Fruit fly (Drosophila melanogaster) whole organism, embryonic: ENCODE measurements around the gene CG34348.

Experiments
- Antp ChIP-seq: fragments of 200-800 bp; sonication (Bioruptor generic); optimal IDR thresholded peaks from 3 replicates; lab custom pipeline; 2016; ENCODE audit warnings: missing biosample characterization, missing genetic modification characterization
- Asciz ChIP-seq: fragments of 200-800 bp; sonication (Bioruptor generic); optimal IDR thresholded peaks from 2 replicates; lab custom pipeline; 2017; ENCODE audit warnings: missing biosample characterization, mild to moderate bottlenecking, missing genetic modification characterization, missing genetic modification reagents
- B-H1 ChIP-seq: fragments of 200-800 bp; sonication (Bioruptor generic); IDR thresholded peaks from 3 replicates; pipeline ENCODE4 v1.3.6; 2022; ENCODE audit warnings: missing biosample characterization, missing genetic modification characterization
- CG11398 ChIP-seq: fragments of 200-800 bp; sonication (Bioruptor generic); optimal IDR thresholded peaks from 2 replicates; lab custom pipeline; 2016; ENCODE audit warnings: missing biosample characterization, missing genetic modification characterization
- CG11695 ChIP-seq: fragments of 200-800 bp; sonication (Bioruptor generic); IDR thresholded peaks from 3 replicates; pipeline ENCODE4 v1.3.6; 2022; ENCODE audit warnings: missing biosample characterization, missing genetic modification characterization
- CG12155 ChIP-seq: fragments of 200-800 bp; sonication (Bioruptor generic); optimal IDR thresholded peaks from 3 replicates; lab custom pipeline; 2016; ENCODE audit warnings: missing biosample characterization, missing genetic modification characterization
- CG12236 ChIP-seq: fragments of 200-800 bp; sonication (Bioruptor generic); optimal IDR thresholded peaks from 2 replicates; lab custom pipeline; 2016; ENCODE audit warnings: missing biosample characterization, missing genetic modification characterization
- CG12942 ChIP-seq: fragments of 200-800 bp; sonication (Bioruptor generic); optimal IDR thresholded peaks from 3 replicates; lab custom pipeline; 2016; ENCODE audit warnings: missing biosample characterization, missing genetic modification characterization
- CG14860 ChIP-seq: fragments of 200-800 bp; sonication (Bioruptor generic); IDR thresholded peaks from 3 replicates; pipeline ENCODE4 v1.3.6; 2022; ENCODE audit warnings: missing biosample characterization, missing genetic modification characterization; ENCODE audit not compliant: partially characterized antibody
- CG1529 ChIP-seq: fragments of 200-800 bp; sonication (Bioruptor generic); optimal IDR thresholded peaks from 3 replicates; lab custom pipeline; 2018; ENCODE audit warnings: missing biosample characterization, missing genetic modification characterization
- CG15479 ChIP-seq: fragments of 200-800 bp; sonication (Bioruptor generic); optimal IDR thresholded peaks from 3 replicates; lab custom pipeline; 2019; ENCODE audit warnings: missing biosample characterization, mild to moderate bottlenecking, missing genetic modification characterization, moderate library complexity
- CG17359 ChIP-seq: fragments of 200-800 bp; sonication (Bioruptor generic); optimal IDR thresholded peaks from 3 replicates; lab custom pipeline; 2018; ENCODE audit warnings: missing biosample characterization, mild to moderate bottlenecking, missing genetic modification characterization, moderate library complexity
- CG17385 ChIP-seq: fragments of 200-800 bp; sonication (Bioruptor generic); optimal IDR thresholded peaks from 3 replicates; lab custom pipeline; 2018; ENCODE audit warnings: missing biosample characterization, mild to moderate bottlenecking, missing genetic modification characterization
- CG18619 ChIP-seq: fragments of 200-800 bp; sonication (Bioruptor generic); optimal IDR thresholded peaks from 3 replicates; lab custom pipeline; 2017; ENCODE audit warnings: missing biosample characterization, mild to moderate bottlenecking, missing genetic modification characterization
- CG2712 ChIP-seq: fragments of 200-800 bp; optimal IDR thresholded peaks from 3 replicates; lab custom pipeline; 2019; ENCODE audit warnings: missing biosample characterization, mild to moderate bottlenecking, missing genetic modification characterization, moderate library complexity
- CG33213 ChIP-seq: fragments of 200-800 bp; sonication (Bioruptor generic); optimal IDR thresholded peaks from 3 replicates; lab custom pipeline; 2016; ENCODE audit warnings: missing biosample characterization, missing genetic modification characterization
- CG34376 ChIP-seq: fragments of 200-800 bp; sonication (Bioruptor generic); optimal IDR thresholded peaks from 2 replicates; lab custom pipeline; 2018; ENCODE audit warnings: missing biosample characterization, mild to moderate bottlenecking, missing genetic modification characterization
- CG3847 ChIP-seq: fragments of 200-800 bp; sonication (Bioruptor generic); IDR thresholded peaks from 2 replicates; pipeline ENCODE4 v1.3.6; 2022; ENCODE audit warnings: missing biosample characterization, missing genetic modification characterization
- CG8944 ChIP-seq: fragments of 200-800 bp; sonication (Bioruptor generic); optimal IDR thresholded peaks from 3 replicates; lab custom pipeline; 2016; ENCODE audit warnings: missing biosample characterization, missing genetic modification characterization
- CG9817 ChIP-seq: fragments of 200-800 bp; sonication (Bioruptor generic); optimal IDR thresholded peaks from 2 replicates; lab custom pipeline; 2018; ENCODE audit warnings: missing biosample characterization, mild to moderate bottlenecking, missing genetic modification characterization, moderate library complexity
- CG9932 ChIP-seq: fragments of 200-800 bp; sonication (Bioruptor generic); IDR thresholded peaks from 2 replicates; pipeline ENCODE4 v1.3.6; 2022; ENCODE audit warnings: missing biosample characterization, missing genetic modification characterization
- Chrac-16 ChIP-seq: fragments of 200-800 bp; sonication (Bioruptor generic); optimal IDR thresholded peaks from 3 replicates; lab custom pipeline; 2016; ENCODE audit warnings: missing biosample characterization, missing genetic modification characterization
- CoRest ChIP-seq: fragments of 200-800 bp; sonication (Bioruptor generic); optimal IDR thresholded peaks from 3 replicates; lab custom pipeline; 2018; ENCODE audit warnings: missing biosample characterization, mild to moderate bottlenecking, missing genetic modification characterization, moderate library complexity
- Dfd ChIP-seq, 2 experiments: fragments of >200 bp; optimal IDR thresholded peaks; 2 replicates each; lab custom pipeline; 2017; ENCODE audit warnings: missing biosample characterization in 2 of 2, missing genetic modification characterization in 2 of 2
- Dp ChIP-seq: fragments of 200-800 bp; sonication (Bioruptor generic); optimal IDR thresholded peaks from 2 replicates; lab custom pipeline; 2018; ENCODE audit warnings: missing biosample characterization, mild to moderate bottlenecking, missing genetic modification characterization, moderate library complexity
- ERR ChIP-seq: fragments of 200-800 bp; sonication (Bioruptor generic); optimal IDR thresholded peaks from 2 replicates; lab custom pipeline; 2016; ENCODE audit warnings: missing biosample characterization, missing genetic modification characterization
- H15 ChIP-seq: fragments of 200-800 bp; sonication (Bioruptor generic); IDR thresholded peaks from 3 replicates; pipeline ENCODE4 v1.3.6; 2022; ENCODE audit warnings: missing biosample characterization, missing genetic modification characterization
- HmgD ChIP-seq: fragments of 200-800 bp; sonication (Bioruptor generic); optimal IDR thresholded peaks from 3 replicates; lab custom pipeline; 2016; ENCODE audit warnings: missing biosample characterization, missing genetic modification characterization
- Meics ChIP-seq: fragments of 200-800 bp; sonication (Bioruptor generic); optimal IDR thresholded peaks from 2 replicates; lab custom pipeline; 2017; ENCODE audit warnings: missing biosample characterization, mild to moderate bottlenecking, missing genetic modification characterization
- NC2β ChIP-seq: fragments of 200-800 bp; sonication (Bioruptor generic); optimal IDR thresholded peaks from 2 replicates; lab custom pipeline; 2016; ENCODE audit warnings: missing biosample characterization, missing genetic modification characterization
- NfI ChIP-seq: fragments of 200-800 bp; sonication (Bioruptor generic); optimal IDR thresholded peaks from 3 replicates; lab custom pipeline; 2018; ENCODE audit warnings: missing biosample characterization, mild to moderate bottlenecking, missing genetic modification characterization, moderate library complexity
- Ptx1 ChIP-seq: fragments of 200-800 bp; sonication (Bioruptor generic); IDR thresholded peaks from 2 replicates; pipeline ENCODE4 v1.3.6; 2022; ENCODE audit warnings: missing biosample characterization, missing genetic modification characterization
- Rfx ChIP-seq: fragments of 200-800 bp; sonication (Bioruptor generic); IDR thresholded peaks from 2 replicates; pipeline ENCODE4 v1.3.6; 2022; ENCODE audit warnings: missing biosample characterization, missing genetic modification characterization
- Scr ChIP-seq: fragments of 200-800 bp; sonication (Bioruptor generic); IDR thresholded peaks from 2 replicates; pipeline ENCODE4 v1.3.6; 2022; ENCODE audit warnings: missing biosample characterization, missing genetic modification characterization; ENCODE audit not compliant: partially characterized antibody
- YL-1 ChIP-seq: fragments of 200-800 bp; sonication (Bioruptor generic); optimal IDR thresholded peaks from 3 replicates; lab custom pipeline; 2017; ENCODE audit warnings: missing biosample characterization, mild to moderate bottlenecking, missing genetic modification characterization
- amos ChIP-seq: fragments of 200-800 bp; sonication (Bioruptor generic); IDR thresholded peaks from 2 replicates; pipeline ENCODE4 v1.3.6; 2022; ENCODE audit warnings: missing biosample characterization, missing genetic modification characterization; ENCODE audit not compliant: partially characterized antibody
- br ChIP-seq: fragments of >200 bp; optimal IDR thresholded peaks from 2 replicates; lab custom pipeline; 2017
- cg ChIP-seq: fragments of 200-800 bp; sonication (Bioruptor generic); optimal IDR thresholded peaks from 3 replicates; lab custom pipeline; 2019; ENCODE audit warnings: missing biosample characterization, mild to moderate bottlenecking, missing genetic modification characterization, moderate library complexity
- crp ChIP-seq, 2 experiments: fragments of 200-800 bp; sonication (Bioruptor generic); optimal IDR thresholded peaks; 2 replicates in 1 of 2; 3 replicates in 1 of 2; lab custom pipeline; 2017; ENCODE audit warnings: missing biosample characterization in 2 of 2, missing genetic modification characterization in 2 of 2, mild to moderate bottlenecking in 1 of 2, moderate library complexity in 1 of 2
- hb ChIP-seq: fragments of 200-800 bp; sonication (Bioruptor generic); IDR thresholded peaks from 3 replicates; pipeline ENCODE4 v1.3.6; 2022; ENCODE audit warnings: missing biosample characterization, missing genetic modification characterization; ENCODE audit not compliant: partially characterized antibody
- hbn ChIP-seq: fragments of 200-800 bp; sonication (Bioruptor generic); IDR thresholded peaks from 2 replicates; pipeline ENCODE4 v1.3.6; 2022; ENCODE audit warnings: missing biosample characterization, missing genetic modification characterization; ENCODE audit not compliant: partially characterized antibody
- hth ChIP-seq: fragments of >200 bp; optimal IDR thresholded peaks from 2 replicates; lab custom pipeline; 2017; ENCODE audit warnings: inconsistent platforms
- pnt ChIP-seq: fragments of 200-800 bp; sonication (Bioruptor generic); optimal IDR thresholded peaks from 3 replicates; lab custom pipeline; 2016; ENCODE audit warnings: missing biosample characterization, missing genetic modification characterization
- sens ChIP-seq: fragments of 200-800 bp; sonication (Bioruptor generic); peaks from one replicate; lab custom pipeline; 2016; ENCODE audit warnings: missing biosample characterization, missing genetic modification characterization
- sob ChIP-seq: fragments of 200-800 bp; sonication (Bioruptor generic); IDR thresholded peaks from 2 replicates; pipeline ENCODE4 v1.3.6; 2022; ENCODE audit warnings: missing biosample characterization, missing genetic modification characterization
- sr ChIP-seq: fragments of 200-800 bp; sonication (Bioruptor generic); IDR thresholded peaks from 3 replicates; pipeline ENCODE4 v1.3.6; 2022; ENCODE audit warnings: missing biosample characterization, missing genetic modification characterization
- tna ChIP-seq: fragments of 200-800 bp; sonication (Bioruptor generic); IDR thresholded peaks from 2 replicates; pipeline ENCODE4 v1.3.6; 2022; ENCODE audit warnings: missing biosample characterization, missing genetic modification characterization; ENCODE audit not compliant: partially characterized antibody
- tx ChIP-seq: fragments of 200-800 bp; sonication (Bioruptor generic); optimal IDR thresholded peaks from 2 replicates; lab custom pipeline; 2016; ENCODE audit warnings: missing biosample characterization, missing genetic modification characterization
- vfl ChIP-seq: fragments of 200-800 bp; sonication (Bioruptor generic); optimal IDR thresholded peaks from 2 replicates; lab custom pipeline; 2016; ENCODE audit warnings: missing biosample characterization, missing genetic modification characterization
- wdn ChIP-seq: fragments of 200-800 bp; sonication (Bioruptor generic); IDR thresholded peaks from 2 replicates; pipeline ENCODE4 v1.3.6; 2022; ENCODE audit warnings: missing biosample characterization, missing genetic modification characterization

CG34348 gene

dm6 chrX:11350505-11351327 is 11.0 kb downstream of the CG34348 start, which contains the start of gene CG1737 (continued):
- no peak for TF ChIP-seq sr (GFP tag; lab: Robert Waterston, UW)
- no peak for TF ChIP-seq ERR (GFP tag; lab: Kevin White, UChicago)
- no peak for TF ChIP-seq tna (GFP tag; lab: Robert Waterston, UW)
- TF ChIP-seq Chrac-16 (GFP tag; lab: Kevin White, UChicago) = no peak
- TF ChIP-seq CG3847 (GFP tag; lab: Robert Waterston, UW) = 0 out of 2 replicates have a peak, but pooled peaks have one; percentile 7
- no peak for TF ChIP-seq br (lab: Kevin White, UChicago)
- no peak for TF ChIP-seq CG12155
- TF ChIP-seq CG15479 = peak; percentile 56
- no peak for TF ChIP-seq hb (GFP tag; lab: Robert Waterston, UW)
- TF ChIP-seq Rfx (GFP tag; lab: Robert Waterston, UW) = peak; percentile 38; the same call in 1 of the 2 replicates
- no peak for TF ChIP-seq CG11695 (GFP tag; lab: Robert Waterston, UW)
- TF ChIP-seq CG17385 (GFP tag; lab: Kevin White, UChicago) = peak; percentile 15
- TF ChIP-seq Dp (GFP tag; lab: Kevin White, UChicago) = peak; percentile 8
- TF ChIP-seq hth (lab: Kevin White, UChicago) = no peak
- peak; percentile 11; the same call in 1 of the 2 replicates for TF ChIP-seq Ptx1 (GFP tag; lab: Robert Waterston, UW)
- TF ChIP-seq Dfd (GFP tag; optimal IDR thresholded peaks at IDR 0.05; lab: Kevin White, UChicago) = no peak
- peak; percentile 68 for TF ChIP-seq CG9932
- peak; percentile 33; the same call in 1 of the 2 replicates for TF ChIP-seq Scr (GFP tag; lab: Robert Waterston, UW)
- no peak for TF ChIP-seq CG1529 (GFP tag; lab: Kevin White, UChicago)
- TF ChIP-seq CG17359 (tag; lab: Kevin White, UChicago) = no peak
- peak; percentile 44 for TF ChIP-seq sens (GFP tag; lab: Kevin White, UChicago)
- TF ChIP-seq YL-1 (GFP tag; lab: Kevin White, UChicago) = peak; percentile 71
- TF ChIP-seq CG18619 (GFP tag; lab: Kevin White, UChicago) = peak; percentile 3
- no peak for TF ChIP-seq HmgD (GFP tag; lab: Kevin White, UChicago)
- peak; percentile 69 for TF ChIP-seq cg
- TF ChIP-seq CG33213 = no peak
- TF ChIP-seq NfI (GFP tag; lab: Kevin White, UChicago) = peak; percentile 17
- peak; percentile 3 for TF ChIP-seq tx (GFP tag; lab: Kevin White, UChicago)
- TF ChIP-seq wdn (GFP tag; lab: Robert Waterston, UW) = peak; percentile 50; the same call in 1 of the 2 replicates
- TF ChIP-seq NC2β = no peak
- TF ChIP-seq CG12942 (GFP tag; lab: Kevin White, UChicago) = no peak
- TF ChIP-seq CG8944 = peak; percentile 5
- no peak for TF ChIP-seq CG14860
- no peak for TF ChIP-seq CG11398 (GFP tag; lab: Kevin White, UChicago)
- TF ChIP-seq CG12236 (GFP tag; lab: Kevin White, UChicago) = no peak
- TF ChIP-seq vfl = no peak
- 0 out of 2 replicates have a peak, but pooled peaks have one; percentile 19 for TF ChIP-seq hbn (GFP tag; lab: Robert Waterston, UW)
- peak; percentile 12 for TF ChIP-seq Antp (GFP tag; lab: Kevin White, UChicago)
- TF ChIP-seq CoRest = no peak
- peak; percentile 41 for TF ChIP-seq sob (GFP tag; lab: Robert Waterston, UW)
- TF ChIP-seq Asciz (GFP tag; lab: Kevin White, UChicago) = no peak
- no peak for TF ChIP-seq CG9817 (tag; lab: Kevin White, UChicago)
- TF ChIP-seq CG2712 (tag; lab: Kevin White, UChicago) = no peak
- TF ChIP-seq crp (GFP tag; optimal IDR thresholded peaks at IDR 0.05; lab: Kevin White, UChicago) = no peak
- peak; percentile 30 for TF ChIP-seq CG34376 (GFP tag; lab: Kevin White, UChicago)
- TF ChIP-seq amos (GFP tag; lab: Robert Waterston, UW) = 0 out of 2 replicates have a peak, but pooled peaks have one; percentile 8
- no peak for TF ChIP-seq B-H1 (GFP tag; lab: Robert Waterston, UW)
- TF ChIP-seq pnt = no peak
- no peak for TF ChIP-seq H15 (GFP tag; lab: Robert Waterston, UW)
- peak; percentile 14 for TF ChIP-seq Meics (GFP tag; lab: Kevin White, UChicago)
